Worm (Caenorhabditis elegans): ENCODE data around the gene C39B10.7.

- no peak for TF ChIP-seq ama-1 (optimal IDR thresholded peaks at IDR 0.05)
- no peak for TF ChIP-seq B0310.2 (tag; optimal IDR thresholded peaks at IDR 0.05)
- no peak for TF ChIP-seq flt-1 (GFP tag; IDR thresholded peaks at IDR 0.05)
- no peak for TF ChIP-seq ets-7 (tag; optimal IDR thresholded peaks at IDR 0.05)
- TF ChIP-seq ceh-36 (tag; optimal IDR thresholded peaks at IDR 0.05) = no peak
- TF ChIP-seq scrt-1 (GFP tag; IDR thresholded peaks at IDR 0.05) = no peak
- TF ChIP-seq tra-4 (tag; optimal IDR thresholded peaks at IDR 0.05) = no peak
- TF ChIP-seq tbx-37 (GFP tag; conservative IDR thresholded peaks at IDR 0.05) = no peak
- TF ChIP-seq F13C5.2 (tag; optimal IDR thresholded peaks at IDR 0.05) = no peak
These were observed 14.3 kb upstream of the C39B10.7 start for ce11 chrX:10462391-10462790.

Measured in whole organism, early embryonic.